Fruit fly (Drosophila melanogaster) whole organism, embryonic: ENCODE data around the gene CG13850.
A peak's percentile ranks its signal among the peaks of the same experiment; 100 is the strongest.

Source experiments
- Bgb ChIP-seq: fragments of 200-800 bp; sonication (Bioruptor generic); IDR thresholded peaks from 2 replicates; pipeline ENCODE4 v1.3.6; 2022; ENCODE audit warnings: missing biosample characterization, missing genetic modification characterization; ENCODE audit not compliant: partially characterized antibody
- Blimp-1 ChIP-seq: fragments of 200-800 bp; sonication (Bioruptor generic); optimal IDR thresholded peaks from 3 replicates; lab custom pipeline; 2018; ENCODE audit warnings: missing biosample characterization, missing genetic modification characterization, mild to moderate bottlenecking, moderate library complexity, missing genetic modification reagents
- CG10321 ChIP-seq: fragments of 200-800 bp; sonication (Bioruptor generic); IDR thresholded peaks from 2 replicates; pipeline ENCODE4 v1.3.6; 2022; ENCODE audit warnings: missing biosample characterization, missing genetic modification characterization
- CG10366 ChIP-seq: fragments of 200-800 bp; sonication (Bioruptor generic); IDR thresholded peaks from 2 replicates; pipeline ENCODE4 v1.3.6; 2022; ENCODE audit warnings: missing biosample characterization, missing genetic modification characterization
- CG12071 ChIP-seq: fragments of 200-800 bp; sonication (Bioruptor generic); optimal IDR thresholded peaks from 3 replicates; lab custom pipeline; 2018; ENCODE audit warnings: missing biosample characterization, mild to moderate bottlenecking, missing genetic modification characterization
- CG12104 ChIP-seq: fragments of 200-800 bp; sonication (Bioruptor generic); optimal IDR thresholded peaks from 3 replicates; lab custom pipeline; 2016; ENCODE audit warnings: missing biosample characterization, missing genetic modification characterization
- CG14014 ChIP-seq: fragments of 200-800 bp; sonication (Bioruptor generic); IDR thresholded peaks from 2 replicates; pipeline ENCODE4 v1.3.6; 2022; ENCODE audit warnings: missing biosample characterization, missing genetic modification characterization
- CG1529 ChIP-seq: fragments of 200-800 bp; sonication (Bioruptor generic); optimal IDR thresholded peaks from 3 replicates; lab custom pipeline; 2018; ENCODE audit warnings: missing biosample characterization, missing genetic modification characterization
- CG18619 ChIP-seq: fragments of 200-800 bp; sonication (Bioruptor generic); optimal IDR thresholded peaks from 3 replicates; lab custom pipeline; 2017; ENCODE audit warnings: missing biosample characterization, mild to moderate bottlenecking, missing genetic modification characterization
- CG2712 ChIP-seq: fragments of 200-800 bp; optimal IDR thresholded peaks from 3 replicates; lab custom pipeline; 2019; ENCODE audit warnings: missing biosample characterization, mild to moderate bottlenecking, missing genetic modification characterization, moderate library complexity
- CG30431 ChIP-seq: fragments of 200-800 bp; sonication (Bioruptor generic); optimal IDR thresholded peaks from 2 replicates; lab custom pipeline; 2017; ENCODE audit warnings: missing biosample characterization, missing genetic modification characterization
- CG4617 ChIP-seq: fragments of 200-800 bp; sonication (Bioruptor generic); optimal IDR thresholded peaks from 3 replicates; lab custom pipeline; 2016; ENCODE audit warnings: missing biosample characterization, missing genetic modification characterization, borderline replicate concordance
- CG4707 ChIP-seq: fragments of 200-800 bp; sonication (Bioruptor generic); optimal IDR thresholded peaks from 2 replicates; lab custom pipeline; 2018; ENCODE audit warnings: missing biosample characterization, mild to moderate bottlenecking, missing genetic modification characterization, moderate library complexity
- CG4854 ChIP-seq: fragments of 200-800 bp; sonication (Bioruptor generic); optimal IDR thresholded peaks from 2 replicates; lab custom pipeline; 2016; ENCODE audit warnings: missing biosample characterization, missing genetic modification characterization, inconsistent platforms
- CG7963 ChIP-seq: fragments of 200-800 bp; sonication (Bioruptor generic); IDR thresholded peaks from 3 replicates; pipeline ENCODE4 v1.3.6; 2022; ENCODE audit warnings: missing biosample characterization, missing genetic modification characterization; ENCODE audit not compliant: partially characterized antibody
- CG7987 ChIP-seq: fragments of 200-800 bp; sonication (Bioruptor generic); optimal IDR thresholded peaks from 2 replicates; lab custom pipeline; 2018; ENCODE audit warnings: missing biosample characterization, mild to moderate bottlenecking, missing genetic modification characterization, moderate library complexity
- CG9817 ChIP-seq: fragments of 200-800 bp; sonication (Bioruptor generic); optimal IDR thresholded peaks from 2 replicates; lab custom pipeline; 2018; ENCODE audit warnings: missing biosample characterization, mild to moderate bottlenecking, missing genetic modification characterization, moderate library complexity
- Dll ChIP-seq: fragments of 200-800 bp; sonication (Bioruptor generic); IDR thresholded peaks from 4 replicates; pipeline ENCODE4 v1.3.6; 2022; ENCODE audit warnings: missing biosample characterization, missing genetic modification characterization; ENCODE audit not compliant: partially characterized antibody
- Doc3 ChIP-seq: fragments of 200-800 bp; sonication (Bioruptor generic); IDR thresholded peaks from 3 replicates; pipeline ENCODE4 v1.3.6; 2022; ENCODE audit warnings: missing biosample characterization, missing genetic modification characterization; ENCODE audit not compliant: partially characterized antibody
- E2f1 ChIP-seq: fragments of 200-800 bp; sonication (Bioruptor generic); IDR thresholded peaks from 2 replicates; pipeline ENCODE4 v1.3.6; 2022; ENCODE audit warnings: missing biosample characterization, missing genetic modification characterization
- E2f2 ChIP-seq: fragments of 200-800 bp; sonication (Bioruptor generic); IDR thresholded peaks from 2 replicates; pipeline ENCODE4 v1.3.6; 2022; ENCODE audit warnings: missing biosample characterization, missing genetic modification characterization
- GATAe ChIP-seq: fragments of 200-800 bp; sonication (Bioruptor generic); conservative IDR thresholded peaks from 2 replicates; pipeline ENCODE4 v1.3.6; 2022; ENCODE audit warnings: missing biosample characterization, missing genetic modification characterization
- H15 ChIP-seq: fragments of 200-800 bp; sonication (Bioruptor generic); IDR thresholded peaks from 3 replicates; pipeline ENCODE4 v1.3.6; 2022; ENCODE audit warnings: missing biosample characterization, missing genetic modification characterization
- HLH54F ChIP-seq: fragments of 200-800 bp; sonication (Bioruptor generic); optimal IDR thresholded peaks from 3 replicates; lab custom pipeline; 2016; ENCODE audit warnings: missing biosample characterization, missing genetic modification characterization
- MBD-R2 ChIP-seq: fragments of 200-800 bp; sonication (Bioruptor generic); IDR thresholded peaks from 2 replicates; pipeline ENCODE4 v1.3.6; 2022; ENCODE audit warnings: missing biosample characterization, missing genetic modification characterization
- Meics ChIP-seq: fragments of 200-800 bp; sonication (Bioruptor generic); optimal IDR thresholded peaks from 2 replicates; lab custom pipeline; 2017; ENCODE audit warnings: missing biosample characterization, mild to moderate bottlenecking, missing genetic modification characterization
- Myb ChIP-seq: fragments of 200-800 bp; sonication (Bioruptor generic); optimal IDR thresholded peaks from 2 replicates; lab custom pipeline; 2016; ENCODE audit warnings: missing biosample characterization, missing genetic modification characterization
- Ptx1 ChIP-seq: fragments of 200-800 bp; sonication (Bioruptor generic); IDR thresholded peaks from 2 replicates; pipeline ENCODE4 v1.3.6; 2022; ENCODE audit warnings: missing biosample characterization, missing genetic modification characterization
- Scr ChIP-seq: fragments of 200-800 bp; sonication (Bioruptor generic); IDR thresholded peaks from 2 replicates; pipeline ENCODE4 v1.3.6; 2022; ENCODE audit warnings: missing biosample characterization, missing genetic modification characterization; ENCODE audit not compliant: partially characterized antibody
- Trl ChIP-seq, 3 experiments: fragments of >200 bp in 2 of 3; fragments of 200-800 bp in 1 of 3; sonication (Bioruptor generic) in 1 of 3; optimal IDR thresholded peaks; 2 replicates in 1 of 3; 3 replicates in 2 of 3; lab custom pipeline; 2016 to 2017; ENCODE audit warnings: missing biosample characterization in 1 of 3, missing genetic modification characterization in 1 of 3
- ap ChIP-seq: fragments of 200-800 bp; sonication (Bioruptor generic); IDR thresholded peaks from 2 replicates; pipeline ENCODE4 v1.3.6; 2022; ENCODE audit warnings: missing biosample characterization, missing genetic modification characterization
- ara ChIP-seq: fragments of 200-800 bp; sonication (Bioruptor generic); IDR thresholded peaks from 2 replicates; pipeline ENCODE4 v1.3.6; 2022; ENCODE audit warnings: missing biosample characterization, missing genetic modification characterization
- ase ChIP-seq: fragments of 200-800 bp; sonication (Bioruptor generic); IDR thresholded peaks from 3 replicates; pipeline ENCODE4 v1.3.6; 2022; ENCODE audit warnings: missing biosample characterization, missing genetic modification characterization
- dmrt99B ChIP-seq: fragments of 200-800 bp; sonication (Bioruptor generic); optimal IDR thresholded peaks from 2 replicates; lab custom pipeline; 2018; ENCODE audit warnings: missing biosample characterization, mild to moderate bottlenecking, missing genetic modification characterization, moderate library complexity
- dysf ChIP-seq: fragments of 200-800 bp; sonication (Bioruptor generic); IDR thresholded peaks from 3 replicates; pipeline ENCODE4 v1.3.6; 2022; ENCODE audit warnings: missing biosample characterization, missing genetic modification characterization
- ftz-f1 ChIP-seq: fragments of 200-800 bp; sonication (Bioruptor generic); optimal IDR thresholded peaks from 2 replicates; lab custom pipeline; 2016; ENCODE audit warnings: missing biosample characterization, missing genetic modification characterization
- gem ChIP-seq: fragments of 200-800 bp; sonication (Bioruptor generic); optimal IDR thresholded peaks from 2 replicates; lab custom pipeline; 2019; ENCODE audit warnings: missing biosample characterization, mild to moderate bottlenecking, missing genetic modification characterization, moderate library complexity
- hb ChIP-seq: fragments of 200-800 bp; sonication (Bioruptor generic); IDR thresholded peaks from 3 replicates; pipeline ENCODE4 v1.3.6; 2022; ENCODE audit warnings: missing biosample characterization, missing genetic modification characterization; ENCODE audit not compliant: partially characterized antibody
- her ChIP-seq: fragments of 200-800 bp; sonication (Bioruptor generic); optimal IDR thresholded peaks from 2 replicates; lab custom pipeline; 2016; ENCODE audit warnings: missing biosample characterization, missing genetic modification characterization
- jumu ChIP-seq: fragments of 200-800 bp; sonication (Bioruptor generic); optimal IDR thresholded peaks from 3 replicates; lab custom pipeline; 2016; ENCODE audit warnings: missing biosample characterization, missing genetic modification characterization
- nom ChIP-seq: fragments of 200-800 bp; sonication (Bioruptor generic); optimal IDR thresholded peaks from 2 replicates; lab custom pipeline; 2017; ENCODE audit warnings: missing biosample characterization, missing genetic modification characterization, mild to moderate bottlenecking, moderate library complexity, missing genetic modification reagents
- oc ChIP-seq: fragments of 200-800 bp; sonication (Bioruptor generic); optimal IDR thresholded peaks from 2 replicates; lab custom pipeline; 2018; ENCODE audit warnings: missing biosample characterization, mild to moderate bottlenecking, missing genetic modification characterization, moderate library complexity
- rib ChIP-seq: fragments of 200-800 bp; sonication (Bioruptor generic); IDR thresholded peaks from 2 replicates; pipeline ENCODE4 v1.3.6; 2022; ENCODE audit warnings: missing biosample characterization, missing genetic modification characterization
- sna ChIP-seq: fragments of 200-800 bp; sonication (Bioruptor generic); IDR thresholded peaks from 2 replicates; pipeline ENCODE4 v1.3.6; 2022; ENCODE audit warnings: missing biosample characterization, missing genetic modification characterization; ENCODE audit not compliant: partially characterized antibody
- zen ChIP-seq: fragments of 200-800 bp; sonication (Bioruptor generic); optimal IDR thresholded peaks from 3 replicates; lab custom pipeline; 2018; ENCODE audit warnings: missing biosample characterization, mild to moderate bottlenecking, missing genetic modification characterization, moderate library complexity
- zen2 ChIP-seq: fragments of 200-800 bp; sonication (Bioruptor generic); IDR thresholded peaks from 3 replicates; pipeline ENCODE4 v1.3.6; 2022; ENCODE audit warnings: missing biosample characterization, missing genetic modification characterization; ENCODE audit not compliant: partially characterized antibody

The CG13850 gene

DNA sequence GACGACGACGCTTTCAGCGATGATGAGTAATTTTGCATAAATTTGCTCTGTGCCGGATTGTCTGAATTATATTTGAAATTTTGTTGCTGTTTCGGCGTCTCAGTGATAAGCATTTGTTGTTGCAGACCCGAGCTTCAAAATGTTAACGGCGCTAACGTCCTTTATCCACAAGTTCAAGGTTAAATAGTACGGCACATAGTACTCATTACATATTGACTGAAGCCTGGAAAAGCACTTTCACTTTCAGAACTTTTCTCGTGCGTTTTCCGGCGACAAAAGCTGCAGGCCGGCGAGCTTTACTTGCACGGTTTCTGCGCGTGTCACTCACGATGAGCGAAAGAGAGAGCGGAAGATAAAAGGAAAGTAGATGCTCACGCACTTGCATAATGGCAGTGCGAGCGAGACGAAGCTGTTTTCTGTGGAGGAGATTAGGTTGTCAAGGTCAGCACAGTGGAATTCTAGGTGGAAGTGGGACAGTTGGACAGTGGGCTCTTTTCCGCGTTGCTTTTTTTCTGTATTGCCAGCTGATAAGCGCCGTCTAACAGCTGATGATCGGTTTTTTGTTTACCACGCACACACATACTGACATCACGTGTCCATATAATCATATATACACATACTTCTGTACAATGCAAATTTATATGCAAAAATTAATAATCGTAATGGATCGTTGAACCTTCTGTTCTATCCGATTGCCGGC, 42.5 kb downstream of the CG13850 start (continued):
- TF ChIP-seq Dll (GFP tag; lab: Robert Waterston, UW) (peak; percentile 75), MBD-R2 (0 out of 2 replicates have a peak, but pooled peaks have one; percentile 8), CG7963 (GFP tag; lab: Robert Waterston, UW) (no peak), gem (no peak), her (GFP tag; lab: Kevin White, UChicago) (peak; percentile 17), jumu (GFP tag; lab: Kevin White, UChicago) (no peak), sna (GFP tag; lab: Robert Waterston, UW) (peak; percentile 72), CG4707 (GFP tag; lab: Kevin White, UChicago) (peak; percentile 97), Scr (GFP tag; lab: Robert Waterston, UW) (peak; percentile 67), CG14014 (no peak), CG2712 (tag; lab: Kevin White, UChicago) (no peak), hb (GFP tag; lab: Robert Waterston, UW) (peak; percentile 66; the same call in 1 of the 3 replicates), ase (GFP tag; lab: Robert Waterston, UW) (peak; percentile 42; the same call in 1 of the 3 replicates), Myb (GFP tag; lab: Kevin White, UChicago) (no peak), Ptx1 (GFP tag; lab: Robert Waterston, UW) (peak; percentile 5; the same call in 1 of the 2 replicates), Trl (optimal IDR thresholded peaks at IDR 0.05; lab: Kevin White, UChicago) (peak in 1 of 2 experiments; percentile 7), Trl (GFP tag; optimal IDR thresholded peaks at IDR 0.05; lab: Kevin White, UChicago) (no peak), GATAe (GFP tag; lab: Robert Waterston, UW) (peak; percentile 12; the same call in 1 of the 2 replicates), dmrt99B (tag; lab: Kevin White, UChicago) (no peak), zen (tag; lab: Kevin White, UChicago) (no peak), oc (peak; percentile 72), ara (GFP tag; lab: Robert Waterston, UW) (peak; percentile 10; the same call in 1 of the 2 replicates), CG10366 (no peak), CG10321 (GFP tag; lab: Robert Waterston, UW) (peak; percentile 93), CG12071 (GFP tag; lab: Kevin White, UChicago) (peak; percentile 8), CG30431 (GFP tag; lab: Kevin White, UChicago) (no peak), CG1529 (GFP tag; lab: Kevin White, UChicago) (no peak), ftz-f1 (GFP tag; lab: Kevin White, UChicago) (peak; percentile 99), nom (GFP tag; lab: Kevin White, UChicago) (peak; percentile 16), Meics (GFP tag; lab: Kevin White, UChicago) (no peak), ap (no peak), zen2 (GFP tag; lab: Robert Waterston, UW) (0 out of 3 replicates have a peak, but pooled peaks have one; percentile 42), CG18619 (GFP tag; lab: Kevin White, UChicago) (no peak), dysf (GFP tag; lab: Robert Waterston, UW) (no peak), CG7987 (GFP tag; lab: Kevin White, UChicago) (peak; percentile 98)

DNA sequence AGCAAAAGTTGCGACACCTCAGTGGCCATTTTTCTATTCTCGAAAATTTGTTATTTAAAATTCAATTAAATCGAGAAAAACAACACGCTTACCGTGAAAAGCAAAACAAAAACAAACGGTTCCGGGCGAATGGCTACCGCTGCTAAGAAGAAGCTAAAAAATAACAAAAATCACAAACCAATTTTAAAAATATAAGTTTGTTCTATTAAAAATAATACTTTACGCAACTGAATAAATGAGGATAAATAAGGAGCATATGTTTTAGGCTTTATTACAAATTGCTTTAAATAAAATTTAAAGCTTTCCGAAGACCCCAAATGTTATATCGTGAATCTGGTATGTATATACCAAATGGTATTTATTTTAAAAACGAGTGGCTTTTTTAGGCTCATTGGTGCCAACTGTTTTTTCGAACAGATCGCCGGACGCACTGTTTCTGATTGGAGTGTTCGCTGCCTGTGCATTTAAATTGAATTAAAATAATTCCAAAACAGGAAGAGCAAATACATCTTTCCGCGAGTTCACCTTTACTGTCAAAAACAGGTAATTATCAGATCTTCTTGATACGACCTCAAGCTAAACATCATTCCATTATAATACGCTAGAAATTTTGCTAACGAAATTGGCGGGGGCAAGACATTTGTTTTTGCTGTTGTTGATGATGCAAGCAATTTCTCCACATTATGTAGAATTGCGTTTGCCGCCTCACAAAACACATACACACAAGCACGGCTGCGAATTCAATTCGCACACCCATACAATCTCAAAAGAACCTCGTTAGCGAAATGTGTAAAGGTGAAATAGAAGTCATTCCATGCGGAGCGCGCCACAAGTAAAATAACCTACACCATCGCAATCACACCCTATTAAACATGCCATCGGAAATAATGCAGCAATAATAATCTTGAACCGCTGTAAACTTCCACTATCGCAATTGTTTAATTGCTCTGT, 43.3 kb downstream of the CG13850 start, which contains the start of the genes Polr3F and PyK:
Gene Polr3F (minus strand): TSS at position 248 of the 951 bp plus-strand sequence.
Gene PyK (plus strand): TSS at position 411 of the 951 bp plus-strand sequence.
- TF ChIP-seq HLH54F (GFP tag; lab: Kevin White, UChicago): no peak
- no peak for TF ChIP-seq GATAe (GFP tag; lab: Robert Waterston, UW)
- peak; percentile 30 for TF ChIP-seq CG4617 (GFP tag; lab: Kevin White, UChicago)
- TF ChIP-seq CG4854 (GFP tag; lab: Kevin White, UChicago): peak; percentile 27
- no peak for TF ChIP-seq H15
- TF ChIP-seq Doc3: no peak
- peak; percentile 29 for TF ChIP-seq CG12104 (GFP tag; lab: Kevin White, UChicago)
- peak; percentile 52 for TF ChIP-seq Blimp-1
- TF ChIP-seq E2f2 (GFP tag; lab: Robert Waterston, UW): peak; percentile 71
- peak; percentile 7 for TF ChIP-seq CG9817 (tag; lab: Kevin White, UChicago)
- TF ChIP-seq Bgb: no peak
- TF ChIP-seq E2f1 (GFP tag; lab: Robert Waterston, UW): no peak
- TF ChIP-seq rib (GFP tag; lab: Robert Waterston, UW): no peak
